Worm (Caenorhabditis elegans) whole organism, young adult: ENCODE measurements around the gene fbxb-18.
A peak's percentile ranks its signal among the peaks of the same experiment; 100 is the strongest.

Experiments
- C17E4.6 ChIP-seq: fragments of 200-800 bp; sonication (Bioruptor generic); IDR thresholded peaks from 2 replicates; pipeline ENCODE4 v1.3.6; 2022; ENCODE audit warnings: missing genetic modification reagents, missing genetic modification characterization, missing compliant biosample characterization
- F33H1.4 ChIP-seq: fragments of 200-800 bp; sonication (Bioruptor generic); IDR thresholded peaks from 2 replicates; pipeline ENCODE4 v1.3.6; 2022; ENCODE audit warnings: missing genetic modification reagents, missing genetic modification characterization, missing compliant biosample characterization
- Y53F4B.3 ChIP-seq: fragments of 200-800 bp; sonication (Bioruptor generic); IDR thresholded peaks from 2 replicates; pipeline ENCODE4 v1.3.6; 2022; ENCODE audit warnings: missing genetic modification reagents, missing genetic modification characterization, missing compliant biosample characterization
- atf-7 ChIP-seq: sonication (generic microtip); optimal IDR thresholded peaks from 2 replicates; lab custom pipeline; 2017; ENCODE audit warnings: mild to moderate bottlenecking, missing genetic modification characterization, missing compliant biosample characterization
- attf-5 ChIP-seq: fragments of 200-800 bp; sonication (Bioruptor generic); optimal IDR thresholded peaks from 2 replicates; lab custom pipeline; 2018; ENCODE audit warnings: mild to moderate bottlenecking, missing genetic modification characterization, missing compliant biosample characterization
- attf-6 ChIP-seq: fragments of 200-800 bp; sonication (Bioruptor generic); IDR thresholded peaks from 2 replicates; pipeline ENCODE4 v1.3.6; 2022; ENCODE audit warnings: missing genetic modification reagents, missing genetic modification characterization, missing compliant biosample characterization
- bed-2 ChIP-seq: fragments of 200-800 bp; sonication (Bioruptor generic); IDR thresholded peaks from 2 replicates; pipeline ENCODE4 v1.3.6; 2022; ENCODE audit warnings: missing genetic modification reagents, missing genetic modification characterization, missing compliant biosample characterization
- ceh-58 ChIP-seq: fragments of 200-800 bp; sonication (Bioruptor generic); IDR thresholded peaks from 2 replicates; pipeline ENCODE4 v1.3.6; 2022; ENCODE audit warnings: missing genetic modification characterization, missing compliant biosample characterization
- ceh-79 ChIP-seq: sonication (generic microtip); optimal IDR thresholded peaks from 2 replicates; lab custom pipeline; 2017; ENCODE audit warnings: mild to moderate bottlenecking, missing genetic modification characterization, missing compliant biosample characterization
- dox-1 ChIP-seq: fragments of 200-800 bp; sonication (Bioruptor generic); IDR thresholded peaks from 2 replicates; pipeline ENCODE4 v1.3.6; 2022; ENCODE audit warnings: missing genetic modification reagents, missing genetic modification characterization, missing compliant biosample characterization
- efl-1 ChIP-seq: fragments of 150-350 bp; optimal IDR thresholded peaks from 2 replicates; lab custom pipeline; 2014; ENCODE audit warnings: missing biosample characterization, missing genetic modification reagents, missing genetic modification characterization
- egl-18 ChIP-seq: fragments of 200-800 bp; sonication (Bioruptor generic); IDR thresholded peaks from 2 replicates; pipeline ENCODE4 v1.3.6; 2022; ENCODE audit warnings: missing genetic modification reagents, missing genetic modification characterization, missing compliant biosample characterization
- egrh-3 ChIP-seq: fragments of 200-800 bp; sonication (Bioruptor generic); IDR thresholded peaks from 2 replicates; pipeline ENCODE4 v1.3.6; 2022; ENCODE audit warnings: missing genetic modification reagents, missing genetic modification characterization, missing compliant biosample characterization
- ets-4 ChIP-seq: fragments of 200-800 bp; sonication (Bioruptor generic); optimal IDR thresholded peaks from 2 replicates; lab custom pipeline; 2018; ENCODE audit warnings: mild to moderate bottlenecking, missing genetic modification characterization, missing compliant biosample characterization
- gei-17 ChIP-seq: fragments of 200-800 bp; sonication (Bioruptor generic); optimal IDR thresholded peaks from 2 replicates; lab custom pipeline; 2018; ENCODE audit warnings: mild to moderate bottlenecking, missing genetic modification characterization, missing compliant biosample characterization
- him-1 ChIP-seq: sonication (generic microtip); optimal IDR thresholded peaks from 2 replicates; lab custom pipeline; 2016; ENCODE audit warnings: missing genotype, missing genetic modification reagents, missing genetic modification characterization, missing compliant biosample characterization
- hmg-1.2 ChIP-seq: fragments of 200-800 bp; sonication (Bioruptor generic); IDR thresholded peaks from 2 replicates; pipeline ENCODE4 v1.3.6; 2022; ENCODE audit warnings: missing genetic modification reagents, missing genetic modification characterization, missing compliant biosample characterization
- hrde-1 ChIP-seq: sonication (generic microtip); optimal IDR thresholded peaks from 2 replicates; lab custom pipeline; 2016; ENCODE audit warnings: missing genetic modification characterization, mild to moderate bottlenecking, missing compliant biosample characterization, moderate library complexity, missing genotype, missing genetic modification reagents, borderline replicate concordance
- hsf-1 ChIP-seq: fragments of 200-800 bp; sonication (Bioruptor generic); IDR thresholded peaks from 2 replicates; pipeline ENCODE4 v1.3.6; 2022; ENCODE audit warnings: missing genetic modification reagents, missing genetic modification characterization, missing compliant biosample characterization
- let-607 ChIP-seq, 2 experiments: fragments of 200-800 bp in 1 of 2; sonication (Bioruptor generic) in 1 of 2; sonication (generic microtip) in 1 of 2; optimal IDR thresholded peaks; 2 replicates each; lab custom pipeline; 2016 to 2018; ENCODE audit warnings: mild to moderate bottlenecking in 2 of 2, missing compliant biosample characterization in 2 of 2, missing genetic modification characterization in 2 of 2, moderate library complexity in 2 of 2, missing genotype in 1 of 2
- lin-35 ChIP-seq, 3 experiments: fragments of 150-350 bp in 2 of 3; sonication (generic microtip) in 1 of 3; optimal IDR thresholded peaks; 2 replicates each; lab custom pipeline; 2014 to 2018; ENCODE audit warnings: missing biosample characterization in 3 of 3, missing genetic modification characterization in 3 of 3, missing genetic modification reagents in 3 of 3
- lin-54 ChIP-seq: fragments of 200-800 bp; sonication (Bioruptor generic); optimal IDR thresholded peaks from 2 replicates; lab custom pipeline; 2018; ENCODE audit warnings: mild to moderate bottlenecking, missing genetic modification characterization, missing compliant biosample characterization
- lir-1 ChIP-seq: fragments of 200-800 bp; sonication (Bioruptor generic); conservative IDR thresholded peaks from 2 replicates; pipeline ENCODE4 v1.3.6; 2022; ENCODE audit warnings: missing genetic modification reagents, missing genetic modification characterization, missing compliant biosample characterization
- lsy-27 ChIP-seq: sonication (generic microtip); optimal IDR thresholded peaks from 2 replicates; lab custom pipeline; 2017; ENCODE audit warnings: missing genetic modification characterization, mild to moderate bottlenecking, missing compliant biosample characterization, antibody characterized with exemption, missing genotype, borderline replicate concordance; ENCODE audit not compliant: insufficient read depth
- madf-8 ChIP-seq: fragments of 200-800 bp; sonication (Bioruptor generic); conservative IDR thresholded peaks from 2 replicates; pipeline ENCODE4 v1.3.6; 2022; ENCODE audit warnings: missing genetic modification reagents, missing genetic modification characterization, missing compliant biosample characterization
- nfyb-1 ChIP-seq: fragments of 200-800 bp; sonication (Bioruptor generic); IDR thresholded peaks from 2 replicates; pipeline ENCODE4 v1.3.6; 2022; ENCODE audit warnings: missing genetic modification reagents, missing genetic modification characterization, missing compliant biosample characterization
- nhr-80 ChIP-seq: sonication (generic microtip); optimal IDR thresholded peaks from 2 replicates; lab custom pipeline; 2016; ENCODE audit warnings: missing genetic modification characterization, missing compliant biosample characterization
- nhr-90 ChIP-seq: sonication (generic microtip); optimal IDR thresholded peaks from 2 replicates; lab custom pipeline; 2016; ENCODE audit warnings: missing genotype, mild to moderate bottlenecking, missing genetic modification characterization, missing compliant biosample characterization
- repo-1 ChIP-seq: sonication (generic microtip); optimal IDR thresholded peaks from 2 replicates; lab custom pipeline; 2017; ENCODE audit warnings: mild to moderate bottlenecking, missing genetic modification characterization, missing compliant biosample characterization
- rpc-1 ChIP-seq, 2 experiments: fragments of 150-350 bp in 1 of 2; sonication (generic microtip) in 1 of 2; optimal IDR thresholded peaks; 2 replicates each; lab custom pipeline; 2014 to 2018; ENCODE audit warnings: missing biosample characterization in 1 of 2, missing genetic modification characterization in 1 of 2, missing genetic modification reagents in 1 of 2, missing genotype in 1 of 2
- sdz-38 ChIP-seq: sonication (generic microtip); optimal IDR thresholded peaks from 2 replicates; lab custom pipeline; 2016; ENCODE audit warnings: missing genotype, missing genetic modification characterization, missing compliant biosample characterization
- snpc-4 ChIP-seq, 5 experiments: fragments of 150-350 bp in 1 of 5; sonication (generic microtip) in 4 of 5; optimal IDR thresholded peaks; 2 replicates each; lab custom pipeline; 2014 to 2018; ENCODE audit warnings: missing genetic modification characterization in 5 of 5, missing biosample characterization in 3 of 5, antibody characterized with exemption in 2 of 5, mild to moderate bottlenecking in 2 of 5, missing compliant biosample characterization in 2 of 5, missing genotype in 2 of 5, moderate library complexity in 2 of 5, missing genetic modification reagents in 1 of 5
- tbp1 ChIP-seq: fragments of 200-800 bp; sonication (Bioruptor generic); optimal IDR thresholded peaks from 2 replicates; lab custom pipeline; 2018; ENCODE audit warnings: mild to moderate bottlenecking, missing genetic modification characterization, missing compliant biosample characterization
- tlf-1 ChIP-seq: fragments of 200-800 bp; sonication (Bioruptor generic); optimal IDR thresholded peaks from 2 replicates; lab custom pipeline; 2018; ENCODE audit warnings: mild to moderate bottlenecking, missing genetic modification characterization, missing compliant biosample characterization
- unc-130 ChIP-seq: sonication (generic microtip); optimal IDR thresholded peaks from 2 replicates; lab custom pipeline; 2016; ENCODE audit warnings: missing genetic modification reagents, missing genetic modification characterization, missing compliant biosample characterization
- xnd-1 ChIP-seq: sonication (generic microtip); optimal IDR thresholded peaks from 2 replicates; lab custom pipeline; 2016; ENCODE audit warnings: missing genotype, missing genetic modification reagents, missing genetic modification characterization, missing compliant biosample characterization
- zim-3 ChIP-seq: sonication (generic microtip); optimal IDR thresholded peaks from 2 replicates; lab custom pipeline; 2017; ENCODE audit warnings: mild to moderate bottlenecking, missing genetic modification characterization, moderate library complexity, missing compliant biosample characterization
- ztf-25 ChIP-seq: fragments of 200-800 bp; sonication (Bioruptor generic); IDR thresholded peaks from 2 replicates; pipeline ENCODE4 v1.3.6; 2022; ENCODE audit warnings: missing genetic modification reagents, missing genetic modification characterization, missing compliant biosample characterization
- ztf-26 ChIP-seq: sonication (generic microtip); optimal IDR thresholded peaks from 2 replicates; lab custom pipeline; 2017; ENCODE audit warnings: missing genetic modification characterization, missing compliant biosample characterization

fbxb-18 gene

DNA sequence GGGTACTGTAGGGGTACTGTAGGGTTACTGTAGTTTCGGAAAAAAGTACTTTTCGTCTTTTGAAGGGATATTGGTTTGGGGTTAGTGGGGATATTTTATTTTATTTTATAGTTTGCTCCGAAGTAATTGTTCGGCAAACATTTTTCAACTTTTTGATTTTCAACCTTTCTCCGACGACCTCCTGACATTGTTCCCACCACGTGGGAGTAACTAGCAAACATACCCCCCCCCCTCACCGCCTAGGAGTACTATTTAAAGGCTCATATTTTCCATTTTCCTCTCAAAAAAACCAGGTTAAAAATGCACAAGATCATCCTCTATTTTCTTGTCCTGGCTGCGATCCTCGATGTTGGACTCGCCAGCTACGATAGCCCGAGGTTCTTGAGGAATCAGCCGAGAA is 22.7 kb downstream of the fbxb-18 start, which contains the start of gene srlf-29:
Gene srlf-29 (plus strand): TSS at position 301 of the 400 bp plus-strand sequence.
- TF ChIP-seq F33H1.4 (GFP tag; lab: Robert Waterston, UW) (no peak), C17E4.6 (GFP tag; lab: Robert Waterston, UW) (no peak), lin-35 (GFP tag; optimal IDR thresholded peaks at IDR 0.05; lab: Kevin White, UChicago) (no peak), lir-1 (GFP tag; lab: Robert Waterston, UW) (no peak), Y53F4B.3 (no peak), tlf-1 (GFP tag; lab: Kevin White, UChicago) (no peak), nfyb-1 (GFP tag; lab: Robert Waterston, UW) (no peak), unc-130 (no peak), zim-3 (tag; lab: Kevin White, UChicago) (no peak), ztf-26 (tag; lab: Kevin White, UChicago) (no peak), xnd-1 (no peak)

DNA sequence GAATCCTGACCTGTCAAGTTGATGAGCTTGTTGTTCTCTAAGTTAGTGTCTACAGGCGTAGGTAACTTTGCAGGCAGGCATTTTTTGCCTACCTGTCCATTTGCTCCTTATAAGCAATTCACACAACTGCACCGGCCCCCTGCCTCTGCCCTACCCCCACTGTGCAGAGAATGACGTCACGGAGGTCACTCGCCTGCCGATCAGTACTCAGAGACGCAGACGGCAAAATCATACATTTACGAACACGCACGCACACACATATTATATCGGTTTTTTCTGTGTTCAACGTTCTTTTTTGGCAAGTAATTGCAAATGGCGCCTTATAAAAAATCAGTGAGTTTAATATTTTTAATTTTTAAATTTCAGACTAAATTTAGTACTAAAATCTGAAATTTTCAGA is 25.2 kb downstream of the fbxb-18 start, which contains the start of gene duxl-1:
Gene duxl-1 (plus strand): TSS at position 184 of the 400 bp plus-strand sequence.
- TF ChIP-seq ceh-58 (GFP tag; lab: Robert Waterston, UW) (no peak), attf-6 (GFP tag; lab: Robert Waterston, UW) (no peak), lin-35 (GFP tag; optimal IDR thresholded peaks at IDR 0.05; lab: Kevin White, UChicago) (no peak), dox-1 (GFP tag; lab: Robert Waterston, UW) (peak; percentile 22; the same call in 1 of the 2 replicates), him-1 (no peak), repo-1 (no peak), attf-5 (GFP tag; lab: Kevin White, UChicago) (peak; percentile 61), nhr-80 (tag; lab: Kevin White, UChicago) (peak; percentile 57), efl-1 (no peak), lin-54 (GFP tag; lab: Kevin White, UChicago) (no peak), bed-2 (GFP tag; lab: Robert Waterston, UW) (no peak), ztf-25 (GFP tag; lab: Robert Waterston, UW) (no peak), sdz-38 (tag; lab: Kevin White, UChicago) (no peak), egrh-3 (GFP tag; lab: Robert Waterston, UW) (no peak), hsf-1 (GFP tag; lab: Robert Waterston, UW) (no peak), tbp1 (peak; percentile 15), gei-17 (GFP tag; lab: Kevin White, UChicago) (no peak), hrde-1 (tag; lab: Kevin White, UChicago) (no peak), hmg-1.2 (GFP tag; lab: Robert Waterston, UW) (peak; percentile 53; the same call in 1 of the 2 replicates), snpc-4 (GFP tag; optimal IDR thresholded peaks at IDR 0.05; lab: Kevin White, UChicago) (no peak), snpc-4 (tag; optimal IDR thresholded peaks at IDR 0.05; lab: Kevin White, UChicago) (no peak), rpc-1 (optimal IDR thresholded peaks at IDR 0.05; lab: Kevin White, UChicago) (no peak), rpc-1 (tag; optimal IDR thresholded peaks at IDR 0.05; lab: Kevin White, UChicago) (no peak), ceh-79 (tag; lab: Kevin White, UChicago) (no peak), nhr-90 (tag; lab: Kevin White, UChicago) (no peak), let-607 (tag; optimal IDR thresholded peaks at IDR 0.05; lab: Kevin White, UChicago) (peak in 1 of 2 experiments; percentile 3), atf-7 (tag; lab: Kevin White, UChicago) (peak; percentile 90), madf-8 (no peak), ztf-26 (tag; lab: Kevin White, UChicago) (no peak), lsy-27 (tag; lab: Kevin White, UChicago) (no peak), egl-18 (GFP tag; lab: Robert Waterston, UW) (no peak), ets-4 (GFP tag; lab: Kevin White, UChicago) (no peak)
